Worm (Caenorhabditis elegans): Measurements from ENCODE around the gene dhs-15.

- TF ChIP-seq ztf-29 (GFP tag; IDR thresholded peaks at IDR 0.05) (no peak), klf-2 (GFP tag; conservative IDR thresholded peaks at IDR 0.05) (no peak)
These were observed 26.3 kb upstream of the dhs-15 start, which contains the start of gene F54E2.2 for ce11 chrV:2795998-2796397.

Measured in whole organism, midembryonic.